Fruit fly (Drosophila melanogaster): Measurements from ENCODE around the gene CG16986.
A peak's percentile ranks its signal among the peaks of the same experiment; 100 is the strongest.

The CG16986 gene

dm6 chr3L:2590764-2591309, 9.3 kb upstream of the CG16986 start (continued):
- TF ChIP-seq Blimp-1 (GFP tag; optimal IDR thresholded peaks at IDR 0.05) (no peak), vvl (GFP tag; IDR thresholded peaks at IDR 0.05) (no peak), CG10654 (GFP tag; optimal IDR thresholded peaks at IDR 0.05) (no peak), Hr51 (GFP tag; optimal IDR thresholded peaks at IDR 0.05) (peak in 1 of 2 experiments; percentile 3), eyg (GFP tag; optimal IDR thresholded peaks at IDR 0.05) (no peak), esg (GFP tag; conservative IDR thresholded peaks at IDR 0.05) (no peak), D (optimal IDR thresholded peaks at IDR 0.05) (no peak), D (GFP tag; optimal IDR thresholded peaks at IDR 0.05) (peak; percentile 11), CG5180 (GFP tag; optimal IDR thresholded peaks at IDR 0.05) (no peak), CG6683 (GFP tag; optimal IDR thresholded peaks at IDR 0.05) (no peak), Elba2 (GFP tag; optimal IDR thresholded peaks at IDR 0.05) (no peak), CG4360 (GFP tag; IDR thresholded peaks at IDR 0.05) (no peak), CG12104 (GFP tag; optimal IDR thresholded peaks at IDR 0.05) (no peak), CG6175 (GFP tag; IDR thresholded peaks at IDR 0.05) (no peak), E2f1 (GFP tag; IDR thresholded peaks at IDR 0.05) (no peak), CG2116 (GFP tag; optimal IDR thresholded peaks at IDR 0.05) (no peak), p53 (GFP tag; optimal IDR thresholded peaks at IDR 0.05) (no peak), fu2 (GFP tag; optimal IDR thresholded peaks at IDR 0.05) (no peak), CG5245 (GFP tag; optimal IDR thresholded peaks at IDR 0.05) (peak; percentile 1), CG2120 (GFP tag; optimal IDR thresholded peaks at IDR 0.05) (peak; percentile 4), NK7.1 (GFP tag; optimal IDR thresholded peaks at IDR 0.05) (no peak), unpg (GFP tag; optimal IDR thresholded peaks at IDR 0.05) (peak; percentile 34), grau (tag; optimal IDR thresholded peaks at IDR 0.05) (peak; percentile 93), org-1 (GFP tag; optimal IDR thresholded peaks at IDR 0.05) (no peak), phol (tag; optimal IDR thresholded peaks at IDR 0.05) (no peak), ase (GFP tag; IDR thresholded peaks at IDR 0.05) (no peak), CG8089 (GFP tag; optimal IDR thresholded peaks at IDR 0.05) (no peak), wor (GFP tag; IDR thresholded peaks at IDR 0.05) (no peak), ranshi (GFP tag; IDR thresholded peaks at IDR 0.05) (no peak), en (GFP tag; optimal IDR thresholded peaks at IDR 0.05) (no peak), CG30403 (GFP tag; optimal IDR thresholded peaks at IDR 0.05) (peak; percentile 6), sens (GFP tag) (peak; percentile 50), gsb (GFP tag; IDR thresholded peaks at IDR 0.05) (no peak), CG17361 (GFP tag; IDR thresholded peaks at IDR 0.05) (peak; percentile 73; the same call in 2 of the 3 replicates), exex (tag; optimal IDR thresholded peaks at IDR 0.05) (no peak), CG15011 (GFP tag; optimal IDR thresholded peaks at IDR 0.05) (no peak), CG11696 (GFP tag; IDR thresholded peaks at IDR 0.05) (peak; percentile 92), Chrac-16 (GFP tag; optimal IDR thresholded peaks at IDR 0.05) (no peak), CG2875 (GFP tag; optimal IDR thresholded peaks at IDR 0.05) (no peak), nmo (GFP tag; optimal IDR thresholded peaks at IDR 0.05) (no peak), D19A (tag; optimal IDR thresholded peaks at IDR 0.05) (no peak), peb (GFP tag; IDR thresholded peaks at IDR 0.05) (no peak), CG17612 (GFP tag; IDR thresholded peaks at IDR 0.05) (no peak), Nf-YC (tag; optimal IDR thresholded peaks at IDR 0.05) (peak; percentile 5), Dad (GFP tag; optimal IDR thresholded peaks at IDR 0.05) (no peak), Sin3A (optimal IDR thresholded peaks at IDR 0.05) (no peak), Eip74EF (GFP tag; optimal IDR thresholded peaks at IDR 0.05) (no peak), Usf (GFP tag; optimal IDR thresholded peaks at IDR 0.05) (no peak), HLH54F (GFP tag; optimal IDR thresholded peaks at IDR 0.05) (no peak), aop (GFP tag; IDR thresholded peaks at IDR 0.05) (no peak), Dp (GFP tag; optimal IDR thresholded peaks at IDR 0.05) (no peak), stwl (tag; optimal IDR thresholded peaks at IDR 0.05) (no peak), H2.0 (GFP tag; IDR thresholded peaks at IDR 0.05) (no peak)

Measured in whole organism, embryonic.